Worm (Caenorhabditis elegans) whole organism, L4/young adult: ENCODE results near the gene pqe-1.

Experiments used
- W03F9.2 ChIP-seq: fragments of 150-350 bp; optimal IDR thresholded peaks from 2 replicates; lab custom pipeline; 2014; ENCODE audit warnings: missing biosample characterization, missing genetic modification characterization
- him-1 ChIP-seq: sonication (generic microtip); optimal IDR thresholded peaks from 2 replicates; lab custom pipeline; 2016; ENCODE audit warnings: missing genotype, missing genetic modification reagents, missing genetic modification characterization, missing compliant biosample characterization

- no peak for TF ChIP-seq him-1 (tag; lab: Kevin White, UChicago)
- no peak for TF ChIP-seq W03F9.2 (tag; lab: Kevin White, UChicago)
Measured at ce11 chrIII:5361909-5362308, 50.9 kb downstream of the pqe-1 start, which contains the start of gene Y32H12A.1.
